Fruit fly (Drosophila melanogaster): Measurements from ENCODE around the gene CG5708.

The CG5708 gene

dm6 chr2L:10255725-10256158 lies 29.1 kb upstream of the CG5708 start, which contains the start of gene CG5676:
Gene CG5676, minus strand, starts transcription at chr2L:10255891.
- no peak for TF ChIP-seq ttk (optimal IDR thresholded peaks at IDR 0.05)
- TF ChIP-seq psq (optimal IDR thresholded peaks at IDR 0.05) = no peak
- TF ChIP-seq h (optimal IDR thresholded peaks at IDR 0.05) = no peak

- TF ChIP-seq Sin3A (optimal IDR thresholded peaks at IDR 0.05) (no peak), Myc (optimal IDR thresholded peaks at IDR 0.05) (no peak), ttk (optimal IDR thresholded peaks at IDR 0.05) (no peak), psq (optimal IDR thresholded peaks at IDR 0.05) (no peak)
These were observed 25.0 kb upstream of the CG5708 start, which contains the start of gene Ror for dm6 chr2L:10251592-10251991. Gene Ror, plus strand, starts transcription at chr2L:10251843.

dm6 chr2L:10250441-10250847 lies 23.8 kb upstream of the CG5708 start, which contains the start of the genes bsk and CG31717:
Gene bsk, minus strand, starts transcription at chr2L:10250501.
Gene CG31717, plus strand, starts transcription at chr2L:10250737.
- TF ChIP-seq Sin3A (optimal IDR thresholded peaks at IDR 0.05) (no peak), psq (optimal IDR thresholded peaks at IDR 0.05) (no peak), insv (optimal IDR thresholded peaks at IDR 0.05) (no peak), h (optimal IDR thresholded peaks at IDR 0.05) (no peak), Myc (optimal IDR thresholded peaks at IDR 0.05) (no peak), ttk (optimal IDR thresholded peaks at IDR 0.05) (no peak)

dm6 chr2L:10249655-10250202 lies 23.1 kb upstream of the CG5708 start:
- TF ChIP-seq insv (optimal IDR thresholded peaks at IDR 0.05) = no peak
- TF ChIP-seq ttk (optimal IDR thresholded peaks at IDR 0.05) = no peak
- no peak for TF ChIP-seq Sin3A (optimal IDR thresholded peaks at IDR 0.05)
- TF ChIP-seq psq (optimal IDR thresholded peaks at IDR 0.05) = no peak
- TF ChIP-seq h (optimal IDR thresholded peaks at IDR 0.05) = no peak

dm6 chr2L:10246785-10247190 lies 20.2 kb upstream of the CG5708 start, which contains the start of gene chico:
Gene chico, minus strand, starts transcription at chr2L:10247078.
- TF ChIP-seq insv (optimal IDR thresholded peaks at IDR 0.05) = no peak
- no peak for TF ChIP-seq ttk (optimal IDR thresholded peaks at IDR 0.05)
- no peak for TF ChIP-seq Sin3A (optimal IDR thresholded peaks at IDR 0.05)
- no peak for TF ChIP-seq Myc (optimal IDR thresholded peaks at IDR 0.05)
- no peak for TF ChIP-seq h (optimal IDR thresholded peaks at IDR 0.05)

- no peak for TF ChIP-seq h (optimal IDR thresholded peaks at IDR 0.05)
- TF ChIP-seq Sin3A (optimal IDR thresholded peaks at IDR 0.05) = no peak
- TF ChIP-seq psq (optimal IDR thresholded peaks at IDR 0.05) = no peak
- TF ChIP-seq insv (optimal IDR thresholded peaks at IDR 0.05) = no peak
- TF ChIP-seq Myc (optimal IDR thresholded peaks at IDR 0.05) = no peak
- no peak for TF ChIP-seq ttk (optimal IDR thresholded peaks at IDR 0.05)
These were observed 12.4 kb upstream of the CG5708 start, which contains the start of gene me31B for dm6 chr2L:10238726-10239652. Gene me31B, plus strand, starts transcription at chr2L:10239341.

dm6 chr2L:10237725-10238446 lies 11.3 kb upstream of the CG5708 start, which contains the start of gene mthl15:
Gene mthl15, minus strand, starts transcription at chr2L:10238317.
- TF ChIP-seq insv (optimal IDR thresholded peaks at IDR 0.05) (no peak), Myc (optimal IDR thresholded peaks at IDR 0.05) (no peak), psq (optimal IDR thresholded peaks at IDR 0.05) (no peak), Sin3A (optimal IDR thresholded peaks at IDR 0.05) (no peak), ttk (optimal IDR thresholded peaks at IDR 0.05) (no peak)

dm6 chr2L:10232827-10233226 lies 6.2 kb upstream of the CG5708 start:
- TF ChIP-seq Sin3A (optimal IDR thresholded peaks at IDR 0.05) (no peak), h (optimal IDR thresholded peaks at IDR 0.05) (no peak), Myc (optimal IDR thresholded peaks at IDR 0.05) (no peak)

dm6 chr2L:10232152-10232816 lies 5.7 kb upstream of the CG5708 start, which contains the start of gene eEF1delta:
Gene eEF1delta, plus strand, starts transcription at chr2L:10232507.
- no peak for TF ChIP-seq h (optimal IDR thresholded peaks at IDR 0.05)
- no peak for TF ChIP-seq Sin3A (optimal IDR thresholded peaks at IDR 0.05)
- no peak for TF ChIP-seq Myc (optimal IDR thresholded peaks at IDR 0.05)
- no peak for TF ChIP-seq psq (optimal IDR thresholded peaks at IDR 0.05)
- no peak for TF ChIP-seq insv (optimal IDR thresholded peaks at IDR 0.05)
- no peak for TF ChIP-seq ttk (optimal IDR thresholded peaks at IDR 0.05)

dm6 chr2L:10231510-10231909 lies 4.9 kb upstream of the CG5708 start, which contains the start of gene ova:
Gene ova, minus strand, starts transcription at chr2L:10231692.
- no peak for TF ChIP-seq ttk (optimal IDR thresholded peaks at IDR 0.05)
- no peak for TF ChIP-seq Sin3A (optimal IDR thresholded peaks at IDR 0.05)
- no peak for TF ChIP-seq Myc (optimal IDR thresholded peaks at IDR 0.05)
- no peak for TF ChIP-seq insv (optimal IDR thresholded peaks at IDR 0.05)
- no peak for TF ChIP-seq h (optimal IDR thresholded peaks at IDR 0.05)
- no peak for TF ChIP-seq psq (optimal IDR thresholded peaks at IDR 0.05)

- TF ChIP-seq ttk (optimal IDR thresholded peaks at IDR 0.05) (no peak), Sin3A (optimal IDR thresholded peaks at IDR 0.05) (no peak), h (optimal IDR thresholded peaks at IDR 0.05) (no peak), insv (optimal IDR thresholded peaks at IDR 0.05) (no peak), Myc (optimal IDR thresholded peaks at IDR 0.05) (no peak), psq (optimal IDR thresholded peaks at IDR 0.05) (no peak)
These were observed 4.5 kb upstream of the CG5708 start for dm6 chr2L:10231092-10231494.
